Worm (Caenorhabditis elegans) whole organism, young adult: ENCODE data around the gene srlf-11.

ENCODE experiments used
- B0336.3 ChIP-seq: fragments of 200-800 bp; sonication (Bioruptor generic); IDR thresholded peaks from 2 replicates; pipeline ENCODE4 v1.3.6; 2022; ENCODE audit warnings: missing genetic modification characterization, missing compliant biosample characterization
- C06A6.2 ChIP-seq: fragments of 200-800 bp; sonication (Bioruptor generic); conservative IDR thresholded peaks from 2 replicates; pipeline ENCODE4 v1.3.6; 2022; ENCODE audit warnings: missing genetic modification characterization, missing compliant biosample characterization
- D2030.7 ChIP-seq: fragments of 200-800 bp; sonication (Bioruptor generic); IDR thresholded peaks from 2 replicates; pipeline ENCODE4 v1.3.6; 2022; ENCODE audit warnings: missing genetic modification reagents, missing genetic modification characterization, missing compliant biosample characterization
- T07F8.4 ChIP-seq: sonication (generic microtip); optimal IDR thresholded peaks from 2 replicates; lab custom pipeline; 2016; ENCODE audit warnings: mild to moderate bottlenecking, missing genetic modification characterization, moderate library complexity, missing compliant biosample characterization
- T26A5.8 ChIP-seq: sonication (generic microtip); optimal IDR thresholded peaks from 2 replicates; lab custom pipeline; 2016; ENCODE audit warnings: missing genetic modification characterization, missing compliant biosample characterization
- Y53F4B.3 ChIP-seq: fragments of 200-800 bp; sonication (Bioruptor generic); IDR thresholded peaks from 2 replicates; pipeline ENCODE4 v1.3.6; 2022; ENCODE audit warnings: missing genetic modification reagents, missing genetic modification characterization, missing compliant biosample characterization
- Y56A3A.18 ChIP-seq: fragments of 200-800 bp; sonication (Bioruptor generic); IDR thresholded peaks from 2 replicates; pipeline ENCODE4 v1.3.6; 2022; ENCODE audit warnings: missing genetic modification reagents, missing genetic modification characterization, missing compliant biosample characterization
- Y79H2A.3 ChIP-seq: fragments of 200-800 bp; sonication (Bioruptor generic); conservative IDR thresholded peaks from 2 replicates; pipeline ENCODE4 v1.3.6; 2022; ENCODE audit warnings: missing genetic modification reagents, missing genetic modification characterization, missing compliant biosample characterization
- aptf-3 ChIP-seq: fragments of 200-800 bp; sonication (Bioruptor generic); IDR thresholded peaks from 2 replicates; pipeline ENCODE4 v1.3.6; 2022; ENCODE audit warnings: missing genetic modification characterization, missing compliant biosample characterization
- attf-5 ChIP-seq: fragments of 200-800 bp; sonication (Bioruptor generic); optimal IDR thresholded peaks from 2 replicates; lab custom pipeline; 2018; ENCODE audit warnings: mild to moderate bottlenecking, missing genetic modification characterization, missing compliant biosample characterization
- cebp-2 ChIP-seq: fragments of 200-800 bp; sonication (Bioruptor generic); IDR thresholded peaks from 2 replicates; pipeline ENCODE4 v1.3.6; 2022; ENCODE audit warnings: missing genetic modification characterization, missing compliant biosample characterization
- ceh-79 ChIP-seq: sonication (generic microtip); optimal IDR thresholded peaks from 2 replicates; lab custom pipeline; 2017; ENCODE audit warnings: mild to moderate bottlenecking, missing genetic modification characterization, missing compliant biosample characterization
- ceh-91 ChIP-seq: fragments of 200-800 bp; sonication (Bioruptor generic); IDR thresholded peaks from 2 replicates; pipeline ENCODE4 v1.3.6; 2022; ENCODE audit warnings: missing genetic modification reagents, missing genetic modification characterization, missing compliant biosample characterization
- die-1 ChIP-seq: sonication (generic microtip); optimal IDR thresholded peaks from 2 replicates; lab custom pipeline; 2016; ENCODE audit warnings: missing genotype, mild to moderate bottlenecking, missing genetic modification characterization, missing compliant biosample characterization
- dpl-1 ChIP-seq: fragments of 150-350 bp; optimal IDR thresholded peaks from 2 replicates; lab custom pipeline; 2014; ENCODE audit warnings: missing biosample characterization, missing genetic modification reagents, missing genetic modification characterization
- efl-1 ChIP-seq: fragments of 150-350 bp; optimal IDR thresholded peaks from 2 replicates; lab custom pipeline; 2014; ENCODE audit warnings: missing biosample characterization, missing genetic modification reagents, missing genetic modification characterization
- egl-18 ChIP-seq: fragments of 200-800 bp; sonication (Bioruptor generic); IDR thresholded peaks from 2 replicates; pipeline ENCODE4 v1.3.6; 2022; ENCODE audit warnings: missing genetic modification reagents, missing genetic modification characterization, missing compliant biosample characterization
- ets-4 ChIP-seq: fragments of 200-800 bp; sonication (Bioruptor generic); optimal IDR thresholded peaks from 2 replicates; lab custom pipeline; 2018; ENCODE audit warnings: mild to moderate bottlenecking, missing genetic modification characterization, missing compliant biosample characterization
- hlh-26 ChIP-seq: fragments of 200-800 bp; sonication (Bioruptor generic); conservative IDR thresholded peaks from 2 replicates; pipeline ENCODE4 v1.3.6; 2022; ENCODE audit warnings: missing genetic modification reagents, missing genetic modification characterization, missing compliant biosample characterization
- hmg-20 ChIP-seq: fragments of 200-800 bp; sonication (Bioruptor generic); IDR thresholded peaks from 2 replicates; pipeline ENCODE4 v1.3.6; 2022; ENCODE audit warnings: missing genetic modification reagents, missing genetic modification characterization, missing compliant biosample characterization
- hrde-1 ChIP-seq: sonication (generic microtip); optimal IDR thresholded peaks from 2 replicates; lab custom pipeline; 2016; ENCODE audit warnings: missing genetic modification characterization, mild to moderate bottlenecking, missing compliant biosample characterization, moderate library complexity, missing genotype, missing genetic modification reagents, borderline replicate concordance
- hsf-1 ChIP-seq: fragments of 200-800 bp; sonication (Bioruptor generic); IDR thresholded peaks from 2 replicates; pipeline ENCODE4 v1.3.6; 2022; ENCODE audit warnings: missing genetic modification reagents, missing genetic modification characterization, missing compliant biosample characterization
- let-607 ChIP-seq, 2 experiments: fragments of 200-800 bp in 1 of 2; sonication (Bioruptor generic) in 1 of 2; sonication (generic microtip) in 1 of 2; optimal IDR thresholded peaks; 2 replicates each; lab custom pipeline; 2016 to 2018; ENCODE audit warnings: mild to moderate bottlenecking in 2 of 2, missing compliant biosample characterization in 2 of 2, missing genetic modification characterization in 2 of 2, moderate library complexity in 2 of 2, missing genotype in 1 of 2
- lin-54 ChIP-seq: fragments of 200-800 bp; sonication (Bioruptor generic); optimal IDR thresholded peaks from 2 replicates; lab custom pipeline; 2018; ENCODE audit warnings: mild to moderate bottlenecking, missing genetic modification characterization, missing compliant biosample characterization
- lsl-1 ChIP-seq: fragments of 200-800 bp; sonication (Bioruptor generic); optimal IDR thresholded peaks from 2 replicates; lab custom pipeline; 2018; ENCODE audit warnings: mild to moderate bottlenecking, missing genetic modification characterization, moderate library complexity, missing compliant biosample characterization
- madf-10 ChIP-seq: sonication (generic microtip); optimal IDR thresholded peaks from 2 replicates; lab custom pipeline; 2016; ENCODE audit warnings: mild to moderate bottlenecking, missing genetic modification characterization, missing compliant biosample characterization
- madf-6 ChIP-seq: fragments of 200-800 bp; sonication (Bioruptor generic); IDR thresholded peaks from 2 replicates; pipeline ENCODE4 v1.3.6; 2022; ENCODE audit warnings: missing genetic modification reagents, missing genetic modification characterization, missing compliant biosample characterization
- mcd-1 ChIP-seq: fragments of 200-800 bp; sonication (Bioruptor generic); IDR thresholded peaks from 2 replicates; pipeline ENCODE4 v1.3.6; 2022; ENCODE audit warnings: missing genetic modification reagents, missing genetic modification characterization, missing compliant biosample characterization
- mel-28 ChIP-seq: sonication (generic microtip); optimal IDR thresholded peaks from 2 replicates; lab custom pipeline; 2016; ENCODE audit warnings: borderline replicate concordance, mild to moderate bottlenecking, missing genetic modification characterization, missing compliant biosample characterization
- nfya-1 ChIP-seq: sonication (generic microtip); optimal IDR thresholded peaks from 2 replicates; lab custom pipeline; 2017; ENCODE audit warnings: antibody characterized with exemption, missing compliant biosample characterization, missing genetic modification characterization, borderline replicate concordance; ENCODE audit not compliant: insufficient read depth
- nfya-2 ChIP-seq: fragments of 200-800 bp; sonication (Bioruptor generic); IDR thresholded peaks from 2 replicates; pipeline ENCODE4 v1.3.6; 2022; ENCODE audit warnings: missing genetic modification reagents, missing genetic modification characterization, missing compliant biosample characterization
- nhr-27 ChIP-seq: fragments of 200-800 bp; sonication (Bioruptor generic); optimal IDR thresholded peaks from 2 replicates; lab custom pipeline; 2018; ENCODE audit warnings: mild to moderate bottlenecking, missing genetic modification characterization, moderate library complexity, missing compliant biosample characterization
- nhr-90 ChIP-seq: sonication (generic microtip); optimal IDR thresholded peaks from 2 replicates; lab custom pipeline; 2016; ENCODE audit warnings: missing genotype, mild to moderate bottlenecking, missing genetic modification characterization, missing compliant biosample characterization
- pha-4 ChIP-seq: fragments of 150-350 bp; sonication (generic microtip); optimal IDR thresholded peaks from 2 replicates; lab custom pipeline; 2014; ENCODE audit warnings: missing biosample characterization, missing genetic modification reagents, missing genetic modification characterization
- rpc-1 ChIP-seq, 2 experiments: fragments of 150-350 bp in 1 of 2; sonication (generic microtip) in 1 of 2; optimal IDR thresholded peaks; 2 replicates each; lab custom pipeline; 2014 to 2018; ENCODE audit warnings: missing biosample characterization in 1 of 2, missing genetic modification characterization in 1 of 2, missing genetic modification reagents in 1 of 2, missing genotype in 1 of 2
- sea-2 ChIP-seq: fragments of 200-800 bp; sonication (Bioruptor generic); IDR thresholded peaks from 2 replicates; pipeline ENCODE4 v1.3.6; 2022; ENCODE audit warnings: missing genetic modification characterization, missing compliant biosample characterization
- snpc-1.1 ChIP-seq: sonication (generic microtip); optimal IDR thresholded peaks from 2 replicates; lab custom pipeline; 2017; ENCODE audit warnings: missing genetic modification characterization, mild to moderate bottlenecking, missing compliant biosample characterization, antibody characterized with exemption, moderate library complexity, missing genotype, missing genetic modification reagents; ENCODE audit not compliant: insufficient read depth
- snpc-3.4 ChIP-seq: sonication (generic microtip); optimal IDR thresholded peaks from 2 replicates; lab custom pipeline; 2017; ENCODE audit warnings: missing genetic modification characterization, mild to moderate bottlenecking, missing compliant biosample characterization, antibody characterized with exemption, moderate library complexity, missing genotype, missing genetic modification reagents
- snpc-4 ChIP-seq, 5 experiments: fragments of 150-350 bp in 1 of 5; sonication (generic microtip) in 4 of 5; optimal IDR thresholded peaks; 2 replicates each; lab custom pipeline; 2014 to 2018; ENCODE audit warnings: missing genetic modification characterization in 5 of 5, missing biosample characterization in 3 of 5, antibody characterized with exemption in 2 of 5, mild to moderate bottlenecking in 2 of 5, missing compliant biosample characterization in 2 of 5, missing genotype in 2 of 5, moderate library complexity in 2 of 5, missing genetic modification reagents in 1 of 5
- sptf-2 ChIP-seq: fragments of 200-800 bp; sonication (Bioruptor generic); optimal IDR thresholded peaks from 2 replicates; lab custom pipeline; 2018; ENCODE audit warnings: mild to moderate bottlenecking, missing genetic modification characterization, missing compliant biosample characterization
- tlf-1 ChIP-seq: fragments of 200-800 bp; sonication (Bioruptor generic); optimal IDR thresholded peaks from 2 replicates; lab custom pipeline; 2018; ENCODE audit warnings: mild to moderate bottlenecking, missing genetic modification characterization, missing compliant biosample characterization
- ztf-18 ChIP-seq: sonication (generic microtip); optimal IDR thresholded peaks from 2 replicates; lab custom pipeline; 2016; ENCODE audit warnings: missing genotype, mild to moderate bottlenecking, missing genetic modification characterization, missing compliant biosample characterization
- ztf-3 ChIP-seq: fragments of 200-800 bp; sonication (Bioruptor generic); optimal IDR thresholded peaks from 2 replicates; lab custom pipeline; 2018; ENCODE audit warnings: mild to moderate bottlenecking, missing genetic modification characterization, missing compliant biosample characterization
- ztf-6 ChIP-seq: fragments of 200-800 bp; sonication (Bioruptor generic); IDR thresholded peaks from 2 replicates; pipeline ENCODE4 v1.3.6; 2022; ENCODE audit warnings: missing genetic modification reagents, missing genetic modification characterization, missing compliant biosample characterization

The srlf-11 gene

DNA sequence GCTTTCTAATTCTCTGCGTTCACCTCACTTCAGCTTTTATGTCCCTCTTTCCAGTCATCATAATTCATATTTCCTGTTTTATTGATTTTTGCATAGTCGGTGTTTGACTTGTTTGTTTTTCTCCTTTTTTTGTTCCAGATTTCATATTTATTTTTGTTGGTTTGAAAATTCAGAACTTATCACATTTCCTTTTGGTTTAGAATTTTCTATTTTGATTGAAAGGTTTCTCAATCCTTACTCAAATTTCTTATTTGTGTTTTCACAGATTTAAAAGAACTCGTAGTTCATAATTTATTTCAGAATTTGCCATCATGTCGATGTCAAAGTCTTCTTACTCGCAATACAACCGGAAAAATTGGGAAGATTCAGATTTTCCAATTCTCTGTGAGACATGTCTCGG lies 24.7 kb downstream of the srlf-11 start, which contains the start of gene rbm-22:
rbm-22 (plus strand) TSS at position 301 of the 400 bp plus-strand sequence.
- no peak for TF ChIP-seq cebp-2 (GFP tag; lab: Robert Waterston, UW)
- TF ChIP-seq nfya-1 = no peak
- no peak for TF ChIP-seq tlf-1 (GFP tag; lab: Kevin White, UChicago)
- no peak for TF ChIP-seq mel-28
- no peak for TF ChIP-seq T26A5.8
- no peak for TF ChIP-seq hsf-1 (GFP tag; lab: Robert Waterston, UW)
- no peak for TF ChIP-seq ceh-79 (tag; lab: Kevin White, UChicago)
- TF ChIP-seq aptf-3 (GFP tag; lab: Robert Waterston, UW) = no peak
- no peak for TF ChIP-seq ets-4 (GFP tag; lab: Kevin White, UChicago)
- TF ChIP-seq efl-1 (GFP tag; lab: Kevin White, UChicago) = no peak
- no peak for TF ChIP-seq madf-10 (tag; lab: Kevin White, UChicago)
- TF ChIP-seq ztf-6 = no peak
- TF ChIP-seq lin-54 (GFP tag; lab: Kevin White, UChicago) = no peak
- TF ChIP-seq dpl-1 (GFP tag; lab: Kevin White, UChicago) = no peak
- TF ChIP-seq hlh-26 = no peak
- no peak for TF ChIP-seq die-1 (tag; lab: Kevin White, UChicago)
- TF ChIP-seq ztf-3 = no peak

ce11 chrIV:10858300-10859016 lies 27.4 kb downstream of the srlf-11 start, which contains the start of the genes T11G6.2 and hars-1:
T11G6.2 (minus strand) TSS chrIV:10858496.
hars-1 (plus strand) TSS chrIV:10858957.
- TF ChIP-seq T26A5.8 (no peak), ets-4 (GFP tag; lab: Kevin White, UChicago) (no peak), snpc-3.4 (tag; lab: Kevin White, UChicago) (no peak), sea-2 (GFP tag; lab: Robert Waterston, UW) (no peak), pha-4 (tag; lab: Kevin White, UChicago) (no peak), Y53F4B.3 (no peak), Y79H2A.3 (GFP tag; lab: Robert Waterston, UW) (no peak), mcd-1 (peak; percentile 49; the same call in 1 of the 2 replicates), hlh-26 (no peak), efl-1 (GFP tag; lab: Kevin White, UChicago) (peak; percentile 49), rpc-1 (optimal IDR thresholded peaks at IDR 0.05; lab: Kevin White, UChicago) (no peak), rpc-1 (tag; optimal IDR thresholded peaks at IDR 0.05; lab: Kevin White, UChicago) (no peak), sptf-2 (no peak), ceh-79 (tag; lab: Kevin White, UChicago) (no peak), snpc-1.1 (no peak), ztf-18 (tag; lab: Kevin White, UChicago) (peak; percentile 3), lsl-1 (GFP tag; lab: Kevin White, UChicago) (peak; percentile 87), Y56A3A.18 (GFP tag; lab: Robert Waterston, UW) (no peak), D2030.7 (GFP tag; lab: Robert Waterston, UW) (no peak), nhr-90 (tag; lab: Kevin White, UChicago) (no peak), nhr-27 (tag; lab: Kevin White, UChicago) (no peak), B0336.3 (GFP tag; lab: Robert Waterston, UW) (no peak), let-607 (tag; optimal IDR thresholded peaks at IDR 0.05; lab: Kevin White, UChicago) (peak; percentile 35 to 78), hmg-20 (GFP tag; lab: Robert Waterston, UW) (no peak), tlf-1 (GFP tag; lab: Kevin White, UChicago) (no peak), attf-5 (GFP tag; lab: Kevin White, UChicago) (peak; percentile 69), egl-18 (no peak), ceh-91 (GFP tag; lab: Robert Waterston, UW) (peak; percentile 53; the same call in 1 of the 2 replicates), snpc-4 (GFP tag; optimal IDR thresholded peaks at IDR 0.05; lab: Kevin White, UChicago) (no peak), snpc-4 (tag; optimal IDR thresholded peaks at IDR 0.05; lab: Kevin White, UChicago) (peak in 1 of 4 experiments; percentile 21), T07F8.4 (tag; lab: Kevin White, UChicago) (no peak), hsf-1 (GFP tag; lab: Robert Waterston, UW) (no peak), madf-6 (GFP tag; lab: Robert Waterston, UW) (peak; percentile 99), nfya-2 (GFP tag; lab: Robert Waterston, UW) (no peak), C06A6.2 (GFP tag; lab: Robert Waterston, UW) (no peak), hrde-1 (tag; lab: Kevin White, UChicago) (no peak)
